Worm (Caenorhabditis elegans) whole organism, midembryonic: Measurements from ENCODE around the gene gex-5.

Source experiments
- T22C8.4 ChIP-seq: fragments of 200-800 bp; sonication (Bioruptor generic); IDR thresholded peaks from 2 replicates; pipeline ENCODE4 v1.3.6; 2022; ENCODE audit warnings: missing genetic modification characterization, missing compliant biosample characterization
- cog-1 ChIP-seq: sonication (generic microtip); optimal IDR thresholded peaks from 2 replicates; lab custom pipeline; 2016; ENCODE audit warnings: missing genetic modification characterization, missing compliant biosample characterization
- flt-1 ChIP-seq: fragments of 200-800 bp; sonication (Bioruptor generic); IDR thresholded peaks from 2 replicates; pipeline ENCODE4 v1.3.6; 2022; ENCODE audit warnings: missing genetic modification characterization, missing compliant biosample characterization
- med-1 ChIP-seq: sonication (generic microtip); optimal IDR thresholded peaks from 2 replicates; lab custom pipeline; 2017; ENCODE audit warnings: missing genetic modification characterization, mild to moderate bottlenecking, missing compliant biosample characterization, antibody characterized with exemption, missing genetic modification reagents; ENCODE audit not compliant: insufficient read depth
- ref-1 ChIP-seq: fragments of 200-800 bp; sonication (Bioruptor generic); conservative IDR thresholded peaks from 2 replicates; pipeline ENCODE4 v1.3.6; 2022; ENCODE audit warnings: missing genetic modification reagents, missing genetic modification characterization, missing compliant biosample characterization
- tab-1 ChIP-seq: fragments of 200-800 bp; sonication (Bioruptor generic); IDR thresholded peaks from 2 replicates; pipeline ENCODE4 v1.3.6; 2022; ENCODE audit warnings: missing genetic modification characterization, missing compliant biosample characterization
- ztf-23 ChIP-seq: fragments of 200-800 bp; sonication (Bioruptor generic); IDR thresholded peaks from 2 replicates; pipeline ENCODE4 v1.3.6; 2022; ENCODE audit warnings: missing genetic modification reagents, missing genetic modification characterization, missing compliant biosample characterization
- ztf-29 ChIP-seq: fragments of 200-800 bp; sonication (Bioruptor generic); IDR thresholded peaks from 2 replicates; pipeline ENCODE4 v1.3.6; 2022; ENCODE audit warnings: missing genetic modification reagents, missing genetic modification characterization, missing compliant biosample characterization

- TF ChIP-seq ztf-29 (no peak), med-1 (GFP tag; lab: Kevin White, UChicago) (no peak), T22C8.4 (GFP tag; lab: Robert Waterston, UW) (no peak), ztf-23 (no peak), ref-1 (no peak), flt-1 (GFP tag; lab: Robert Waterston, UW) (no peak), tab-1 (GFP tag; lab: Robert Waterston, UW) (no peak), cog-1 (tag; lab: Kevin White, UChicago) (no peak)
Observed at ce11 chrIII:4739975-4740374, 41.8 kb downstream of the gex-5 start, which contains the start of gene ras-2.
